Worm (Caenorhabditis elegans): ENCODE measurements around the gene jhdm-1.

DNA sequence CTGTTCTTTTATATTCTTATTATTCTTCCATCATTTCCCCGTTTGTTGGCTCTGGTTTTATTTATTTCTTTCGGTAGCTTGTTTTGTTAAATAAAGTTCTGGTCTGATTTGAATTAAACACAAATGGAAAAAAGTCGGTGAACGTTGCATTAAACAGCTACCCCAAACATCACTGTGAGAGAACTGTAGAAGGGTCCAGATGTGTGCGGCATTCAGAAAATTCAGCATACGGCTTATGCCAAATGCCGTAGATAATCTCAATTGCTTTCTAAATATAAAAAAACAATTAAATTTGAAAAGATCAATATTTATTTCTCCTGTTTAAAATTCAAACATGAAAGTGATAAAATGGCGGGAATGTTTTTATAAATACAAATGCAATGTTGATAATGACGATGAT is 14.4 kb upstream of the jhdm-1 start:
- TF ChIP-seq him-1 (tag; optimal IDR thresholded peaks at IDR 0.05), result no peak
- no peak for TF ChIP-seq W03F9.2 (tag; optimal IDR thresholded peaks at IDR 0.05)

Data from whole organism, L4/young adult.